Worm (Caenorhabditis elegans) whole organism, late embryonic: Measurements from ENCODE around the gene srh-24.

Experiments used
- C08G9.2 ChIP-seq: sonication (generic microtip); optimal IDR thresholded peaks from 2 replicates; lab custom pipeline; 2016; ENCODE audit warnings: mild to moderate bottlenecking, missing genetic modification characterization, moderate library complexity, missing compliant biosample characterization
- F13H6.1 ChIP-seq: sonication (generic microtip); optimal IDR thresholded peaks from 2 replicates; lab custom pipeline; 2016; ENCODE audit warnings: missing genetic modification characterization, missing compliant biosample characterization
- K02D7.2 ChIP-seq: sonication (generic microtip); optimal IDR thresholded peaks from 2 replicates; lab custom pipeline; 2017; ENCODE audit warnings: mild to moderate bottlenecking, missing genetic modification characterization, missing compliant biosample characterization
- K09A11.1 ChIP-seq: sonication (generic microtip); optimal IDR thresholded peaks from 2 replicates; lab custom pipeline; 2017; ENCODE audit warnings: antibody characterized with exemption, mild to moderate bottlenecking, missing genetic modification characterization, missing compliant biosample characterization; ENCODE audit not compliant: insufficient read depth
- T23F11.4 ChIP-seq: fragments of 200-800 bp; sonication (Bioruptor generic); optimal IDR thresholded peaks from 2 replicates; lab custom pipeline; 2018; ENCODE audit warnings: mild to moderate bottlenecking, missing genetic modification characterization, missing compliant biosample characterization
- ceh-18 ChIP-seq: sonication (generic microtip); optimal IDR thresholded peaks from 2 replicates; lab custom pipeline; 2016; ENCODE audit warnings: missing genetic modification characterization, missing compliant biosample characterization
- ceh-2 ChIP-seq: sonication (generic microtip); optimal IDR thresholded peaks from 2 replicates; lab custom pipeline; 2016; ENCODE audit warnings: missing genotype, missing genetic modification characterization, missing compliant biosample characterization
- ceh-22 ChIP-seq: sonication (generic microtip); optimal IDR thresholded peaks from 2 replicates; lab custom pipeline; 2017; ENCODE audit warnings: missing biosample characterization, missing genetic modification characterization
- ceh-24 ChIP-seq: sonication (generic microtip); optimal IDR thresholded peaks from 2 replicates; lab custom pipeline; 2016; ENCODE audit warnings: mild to moderate bottlenecking, missing genetic modification characterization, missing compliant biosample characterization
- ceh-30 ChIP-seq: fragments of 150-350 bp; optimal IDR thresholded peaks from 2 replicates; lab custom pipeline; 2014; ENCODE audit warnings: missing biosample characterization, missing genetic modification characterization
- ceh-48 ChIP-seq: sonication (generic microtip); optimal IDR thresholded peaks from 2 replicates; lab custom pipeline; 2016; ENCODE audit warnings: missing genetic modification characterization, inconsistent platforms, missing compliant biosample characterization
- ceh-6 ChIP-seq: fragments of 200-800 bp; sonication (Bioruptor generic); optimal IDR thresholded peaks from 2 replicates; lab custom pipeline; 2018; ENCODE audit warnings: mild to moderate bottlenecking, missing genetic modification characterization, missing compliant biosample characterization
- ceh-9 ChIP-seq: sonication (generic microtip); optimal IDR thresholded peaks from 2 replicates; lab custom pipeline; 2016; ENCODE audit warnings: mild to moderate bottlenecking, missing genetic modification characterization, inconsistent platforms, missing compliant biosample characterization
- dmd-4 ChIP-seq: sonication (generic microtip); optimal IDR thresholded peaks from 2 replicates; lab custom pipeline; 2016; ENCODE audit warnings: borderline replicate concordance, missing genetic modification characterization, missing compliant biosample characterization
- dve-1 ChIP-seq: sonication (generic microtip); optimal IDR thresholded peaks from 2 replicates; lab custom pipeline; 2017; ENCODE audit warnings: antibody characterized with exemption, mild to moderate bottlenecking, missing genetic modification characterization, missing compliant biosample characterization
- eyg-1 ChIP-seq: sonication (generic microtip); optimal IDR thresholded peaks from 2 replicates; lab custom pipeline; 2016; ENCODE audit warnings: missing genotype, missing genetic modification characterization, missing compliant biosample characterization
- fkh-10 ChIP-seq: fragments of 150-350 bp; optimal IDR thresholded peaks from 2 replicates; lab custom pipeline; 2014; ENCODE audit warnings: missing biosample characterization, missing genetic modification reagents, missing genetic modification characterization
- hlh-15 ChIP-seq: sonication (generic microtip); optimal IDR thresholded peaks from 2 replicates; lab custom pipeline; 2016; ENCODE audit warnings: missing genetic modification characterization, missing compliant biosample characterization
- hlh-6 ChIP-seq: sonication (generic microtip); optimal IDR thresholded peaks from 2 replicates; lab custom pipeline; 2016; ENCODE audit warnings: missing genotype, missing genetic modification characterization, missing compliant biosample characterization
- hlh-8 ChIP-seq: sonication (generic microtip); optimal IDR thresholded peaks from 2 replicates; lab custom pipeline; 2016; ENCODE audit warnings: missing genotype, missing genetic modification characterization, missing compliant biosample characterization
- lim-6 ChIP-seq: sonication (generic microtip); optimal IDR thresholded peaks from 2 replicates; lab custom pipeline; 2016; ENCODE audit warnings: missing genetic modification characterization, missing compliant biosample characterization
- madf-2 ChIP-seq: sonication (generic microtip); optimal IDR thresholded peaks from 2 replicates; lab custom pipeline; 2017; ENCODE audit warnings: missing genetic modification characterization, missing compliant biosample characterization
- mec-3 ChIP-seq: sonication (generic microtip); optimal IDR thresholded peaks from 2 replicates; lab custom pipeline; 2016; ENCODE audit warnings: borderline replicate concordance, missing genetic modification characterization, missing compliant biosample characterization
- nhr-11 ChIP-seq: fragments of 150-350 bp; optimal IDR thresholded peaks from 2 replicates; lab custom pipeline; 2014; ENCODE audit warnings: missing biosample characterization, missing genetic modification characterization
- nhr-232 ChIP-seq: sonication (generic microtip); optimal IDR thresholded peaks from 2 replicates; lab custom pipeline; 2016; ENCODE audit warnings: missing genetic modification characterization, missing compliant biosample characterization
- odd-2 ChIP-seq: sonication (generic microtip); optimal IDR thresholded peaks from 2 replicates; lab custom pipeline; 2017; ENCODE audit warnings: antibody characterized with exemption, mild to moderate bottlenecking, missing genetic modification characterization, missing compliant biosample characterization
- pag-3 ChIP-seq: sonication (generic microtip); optimal IDR thresholded peaks from 2 replicates; lab custom pipeline; 2016; ENCODE audit warnings: missing compliant biosample characterization, missing genetic modification characterization, borderline replicate concordance
- pha-4 ChIP-seq: fragments of 150-350 bp; optimal IDR thresholded peaks from 2 replicates; lab custom pipeline; 2018; ENCODE audit warnings: missing biosample characterization, missing genetic modification reagents, missing genetic modification characterization
- pqm-1 ChIP-seq: sonication (generic microtip); optimal IDR thresholded peaks from 2 replicates; lab custom pipeline; 2016; ENCODE audit warnings: missing genetic modification characterization, missing compliant biosample characterization
- ref-2 ChIP-seq: sonication (generic microtip); optimal IDR thresholded peaks from 2 replicates; lab custom pipeline; 2016; ENCODE audit warnings: missing genetic modification characterization, missing compliant biosample characterization
- rnt-1 ChIP-seq: sonication (generic microtip); optimal IDR thresholded peaks from 2 replicates; lab custom pipeline; 2016; ENCODE audit warnings: missing genetic modification characterization, missing compliant biosample characterization
- sdc-2 ChIP-seq: sonication (generic microtip); optimal IDR thresholded peaks from 2 replicates; lab custom pipeline; 2016; ENCODE audit warnings: missing genotype, missing genetic modification characterization, missing compliant biosample characterization
- sox-2 ChIP-seq: fragments of 200-800 bp; sonication (Bioruptor generic); IDR thresholded peaks from 2 replicates; pipeline ENCODE4 v1.3.6; 2022; ENCODE audit warnings: missing genetic modification reagents, missing genetic modification characterization, missing compliant biosample characterization
- sox-4 ChIP-seq: sonication (generic microtip); optimal IDR thresholded peaks from 2 replicates; lab custom pipeline; 2017; ENCODE audit warnings: mild to moderate bottlenecking, missing genetic modification characterization, inconsistent platforms, missing compliant biosample characterization
- syd-9 ChIP-seq: sonication (generic microtip); optimal IDR thresholded peaks from 2 replicates; lab custom pipeline; 2016; ENCODE audit warnings: mild to moderate bottlenecking, missing genetic modification characterization, moderate library complexity, missing compliant biosample characterization
- ttx-3 ChIP-seq: sonication (generic microtip); optimal IDR thresholded peaks from 2 replicates; lab custom pipeline; 2016; ENCODE audit warnings: missing genetic modification reagents, missing genetic modification characterization, missing compliant biosample characterization
- unc-3 ChIP-seq, 2 experiments: fragments of 200-800 bp in 1 of 2; sonication (Bioruptor generic) in 1 of 2; sonication (generic microtip) in 1 of 2; conservative IDR thresholded peaks in 1 of 2; optimal IDR thresholded peaks in 1 of 2; 2 replicates each; pipeline versions ENCODE4 v1.3.6 to Lab custom; 2016 to 2022; ENCODE audit warnings: missing compliant biosample characterization in 2 of 2, missing genetic modification characterization in 2 of 2, missing genetic modification reagents in 1 of 2
- unc-42 ChIP-seq: sonication (generic microtip); optimal IDR thresholded peaks from 2 replicates; lab custom pipeline; 2016; ENCODE audit warnings: missing genotype, missing genetic modification characterization, missing compliant biosample characterization
- unc-55 ChIP-seq: sonication (generic microtip); optimal IDR thresholded peaks from 2 replicates; lab custom pipeline; 2017; ENCODE audit warnings: missing biosample characterization, missing genetic modification reagents, missing genetic modification characterization
- zip-5 ChIP-seq: sonication (generic microtip); optimal IDR thresholded peaks from 2 replicates; lab custom pipeline; 2016; ENCODE audit warnings: missing genetic modification characterization, missing compliant biosample characterization

srh-24 gene

DNA sequence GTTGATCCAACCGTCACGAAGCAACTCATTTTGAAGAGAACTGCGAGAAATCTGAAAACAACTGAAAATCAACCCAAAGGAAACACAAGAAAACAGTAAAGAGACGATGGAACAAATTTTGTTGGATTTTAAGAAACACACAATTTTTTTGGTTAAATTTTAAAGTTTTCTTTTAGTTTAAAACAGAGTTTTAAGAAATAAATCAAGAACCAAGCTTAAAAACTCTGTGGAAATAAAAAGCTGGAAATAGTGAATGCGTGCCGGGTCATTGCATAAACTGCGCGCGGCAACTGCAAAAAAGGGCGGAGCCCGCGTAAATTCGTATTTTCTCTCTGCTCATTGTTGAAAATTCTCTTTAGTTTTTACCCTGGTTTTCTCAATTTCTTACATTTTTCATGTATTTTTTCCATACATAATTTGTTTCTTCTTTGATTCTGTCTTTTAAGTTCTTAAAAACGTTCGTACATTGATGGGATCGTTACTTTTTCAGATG lies 1.2 kb upstream of the srh-24 start, which contains the start of the genes algn-13 and R10D12.13 (continued):
- TF ChIP-seq unc-42 (peak; percentile 46), T23F11.4 (GFP tag; lab: Kevin White, UChicago) (peak; percentile 69), pha-4 (no peak), K02D7.2 (tag; lab: Kevin White, UChicago) (peak; percentile 75), ref-2 (peak; percentile 87), fkh-10 (GFP tag; lab: Kevin White, UChicago) (no peak), sox-2 (GFP tag; lab: Robert Waterston, UW) (peak; percentile 25; the same call in 1 of the 2 replicates), K09A11.1 (tag; lab: Kevin White, UChicago) (peak; percentile 77), madf-2 (tag; lab: Kevin White, UChicago) (peak; percentile 50), unc-3 (GFP tag; conservative IDR thresholded peaks at IDR 0.05; lab: Robert Waterston, UW) (peak; percentile 65; the same call in 1 of the 2 replicates), unc-3 (tag; optimal IDR thresholded peaks at IDR 0.05; lab: Kevin White, UChicago) (peak; percentile 80), hlh-8 (tag; lab: Kevin White, UChicago) (peak; percentile 82), ceh-2 (tag; lab: Kevin White, UChicago) (peak; percentile 84), hlh-6 (peak; percentile 81), odd-2 (tag; lab: Kevin White, UChicago) (peak; percentile 82), rnt-1 (peak; percentile 75), sox-4 (tag; lab: Kevin White, UChicago) (peak; percentile 79), nhr-232 (tag; lab: Kevin White, UChicago) (peak; percentile 71), unc-55 (GFP tag; lab: Kevin White, UChicago) (no peak), dmd-4 (tag; lab: Kevin White, UChicago) (peak; percentile 72), nhr-11 (tag; lab: Kevin White, UChicago) (no peak), hlh-15 (tag; lab: Kevin White, UChicago) (peak; percentile 53), ceh-6 (GFP tag; lab: Kevin White, UChicago) (peak; percentile 56), C08G9.2 (tag; lab: Kevin White, UChicago) (peak; percentile 73), dve-1 (tag; lab: Kevin White, UChicago) (no peak), ceh-48 (tag; lab: Kevin White, UChicago) (peak; percentile 5), pqm-1 (tag; lab: Kevin White, UChicago) (no peak), eyg-1 (tag; lab: Kevin White, UChicago) (peak; percentile 58), ceh-30 (tag; lab: Kevin White, UChicago) (no peak), syd-9 (tag; lab: Kevin White, UChicago) (peak; percentile 56), ceh-22 (no peak), ceh-9 (no peak), lim-6 (tag; lab: Kevin White, UChicago) (peak; percentile 32), zip-5 (tag; lab: Kevin White, UChicago) (peak; percentile 67), sdc-2 (peak; percentile 69), ceh-24 (tag; lab: Kevin White, UChicago) (peak; percentile 58), pag-3 (tag; lab: Kevin White, UChicago) (no peak), ttx-3 (peak; percentile 81), F13H6.1 (tag; lab: Kevin White, UChicago) (peak; percentile 80)

DNA sequence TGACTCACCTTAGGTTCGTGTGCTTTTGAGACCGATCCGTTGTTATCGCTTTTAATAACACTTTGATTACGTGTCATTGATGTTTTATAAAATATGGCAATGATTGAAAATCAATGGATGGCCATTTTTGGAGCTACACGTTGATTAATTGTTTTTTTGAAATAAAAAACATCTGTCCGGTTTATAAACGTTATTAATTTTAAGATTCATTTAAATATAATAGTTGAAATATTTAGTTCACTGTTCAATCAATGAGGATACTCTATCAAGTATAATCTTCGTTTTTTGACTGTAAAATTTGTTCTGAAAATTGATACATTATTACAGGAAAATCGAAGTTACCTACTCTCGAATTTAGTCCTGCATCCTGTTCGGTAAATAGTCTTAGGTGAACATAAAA lies 2.6 kb downstream of the srh-24 start, which contains the start of gene R10D12.10:
Gene R10D12.10 (minus strand): TSS at position 101 of the 400 bp plus-strand sequence.
- TF ChIP-seq ceh-18 (tag; lab: Kevin White, UChicago) (no peak), mec-3 (tag; lab: Kevin White, UChicago) (no peak)
